Worm (Caenorhabditis elegans): ENCODE measurements around the gene Y54G9A.9.

Gene Y54G9A.9

ce11 chrII:13721218-13721617 lies 8.3 kb upstream of the Y54G9A.9 start, which contains the start of gene sre-46:
TSS of gene sre-46 (minus strand) at chrII:13721318.
- no peak for TF ChIP-seq mdl-1 (tag; optimal IDR thresholded peaks at IDR 0.05)
- TF ChIP-seq nhr-6 (tag; optimal IDR thresholded peaks at IDR 0.05): no peak
- no peak for TF ChIP-seq ZK546.5 (tag; optimal IDR thresholded peaks at IDR 0.05)
- TF ChIP-seq sma-3 (GFP tag; optimal IDR thresholded peaks at IDR 0.05): no peak
- TF ChIP-seq crh-2 (tag; optimal IDR thresholded peaks at IDR 0.05): no peak
- no peak for TF ChIP-seq nhr-11 (tag; optimal IDR thresholded peaks at IDR 0.05)
- no peak for TF ChIP-seq unc-62 (GFP tag; optimal IDR thresholded peaks at IDR 0.05)

- TF ChIP-seq nhr-23 (tag; optimal IDR thresholded peaks at IDR 0.05) (no peak), skn-1 (tag; optimal IDR thresholded peaks at IDR 0.05) (no peak), lsy-2 (tag; optimal IDR thresholded peaks at IDR 0.05) (no peak), ztf-1 (GFP tag; conservative IDR thresholded peaks at IDR 0.05) (no peak), nhr-11 (tag; optimal IDR thresholded peaks at IDR 0.05) (no peak), snpc-4 (tag; optimal IDR thresholded peaks at IDR 0.05) (no peak), nhr-129 (tag; optimal IDR thresholded peaks at IDR 0.05) (no peak), nhr-12 (tag; optimal IDR thresholded peaks at IDR 0.05) (no peak)
Measured at ce11 chrII:13722763-13723162, 6.8 kb upstream of the Y54G9A.9 start, which contains the start of gene Y54G9A.5. TSS of gene Y54G9A.5 (plus strand) at chrII:13723007.

ce11 chrII:13723754-13724153 lies 5.8 kb upstream of the Y54G9A.9 start:
- TF ChIP-seq nhr-6 (tag; optimal IDR thresholded peaks at IDR 0.05) (no peak), elt-3 (tag; optimal IDR thresholded peaks at IDR 0.05) (no peak), nhr-77 (tag; optimal IDR thresholded peaks at IDR 0.05) (no peak), aly-2 (tag; optimal IDR thresholded peaks at IDR 0.05) (no peak), skn-1 (tag; optimal IDR thresholded peaks at IDR 0.05) (no peak), nhr-25 (tag; optimal IDR thresholded peaks at IDR 0.05) (no peak), lin-13 (GFP tag; optimal IDR thresholded peaks at IDR 0.05) (no peak), F13H6.1 (tag; optimal IDR thresholded peaks at IDR 0.05) (no peak), ztf-1 (GFP tag; conservative IDR thresholded peaks at IDR 0.05) (no peak), nhr-23 (tag; optimal IDR thresholded peaks at IDR 0.05) (no peak), ceh-16 (tag; optimal IDR thresholded peaks at IDR 0.05) (no peak), nhr-12 (tag; optimal IDR thresholded peaks at IDR 0.05) (no peak), ceh-82 (tag; optimal IDR thresholded peaks at IDR 0.05) (no peak), nhr-237 (tag; optimal IDR thresholded peaks at IDR 0.05) (no peak), gmeb-1 (tag; optimal IDR thresholded peaks at IDR 0.05) (no peak), unc-55 (GFP tag; optimal IDR thresholded peaks at IDR 0.05) (no peak), nhr-21 (tag; optimal IDR thresholded peaks at IDR 0.05) (no peak), alr-1 (tag; optimal IDR thresholded peaks at IDR 0.05) (no peak), crh-2 (tag; optimal IDR thresholded peaks at IDR 0.05) (no peak), nhr-129 (tag; optimal IDR thresholded peaks at IDR 0.05) (no peak)

ce11 chrII:13725793-13726192 lies 3.7 kb upstream of the Y54G9A.9 start, which contains the start of the genes Y54G9A.7 and bub-3:
TSS of gene Y54G9A.7 (minus strand) at chrII:13725799.
TSS of gene bub-3 (plus strand) at chrII:13726062.
- no peak for TF ChIP-seq nhr-12 (tag; optimal IDR thresholded peaks at IDR 0.05)
- TF ChIP-seq nhr-25 (tag; optimal IDR thresholded peaks at IDR 0.05): no peak
- no peak for TF ChIP-seq lin-11 (tag; optimal IDR thresholded peaks at IDR 0.05)
- TF ChIP-seq gmeb-1 (tag; optimal IDR thresholded peaks at IDR 0.05): peak; percentile 48
- TF ChIP-seq ztf-4 (tag; optimal IDR thresholded peaks at IDR 0.05): no peak
- no peak for TF ChIP-seq skn-1 (tag; optimal IDR thresholded peaks at IDR 0.05)
- peak; percentile 48 for TF ChIP-seq unc-55 (GFP tag; optimal IDR thresholded peaks at IDR 0.05)
- no peak for TF ChIP-seq sma-3 (GFP tag; optimal IDR thresholded peaks at IDR 0.05)
- no peak for TF ChIP-seq zag-1 (tag; optimal IDR thresholded peaks at IDR 0.05)
- no peak for TF ChIP-seq nhr-21 (tag; optimal IDR thresholded peaks at IDR 0.05)
- TF ChIP-seq lin-13 (GFP tag; optimal IDR thresholded peaks at IDR 0.05): no peak
- TF ChIP-seq mdl-1 (tag; optimal IDR thresholded peaks at IDR 0.05): no peak
- no peak for TF ChIP-seq crh-2 (tag; optimal IDR thresholded peaks at IDR 0.05)
- no peak for TF ChIP-seq snpc-4 (tag; optimal IDR thresholded peaks at IDR 0.05)
- peak in 1 of 2 experiments; percentile 13 for TF ChIP-seq lsy-2 (tag; optimal IDR thresholded peaks at IDR 0.05)
- no peak for TF ChIP-seq nhr-77 (tag; optimal IDR thresholded peaks at IDR 0.05)
- no peak for TF ChIP-seq C34F6.9 (tag; optimal IDR thresholded peaks at IDR 0.05)
- no peak for TF ChIP-seq unc-39 (tag; optimal IDR thresholded peaks at IDR 0.05)

- no peak for TF ChIP-seq ZK546.5 (tag; optimal IDR thresholded peaks at IDR 0.05)
- TF ChIP-seq zag-1 (tag; optimal IDR thresholded peaks at IDR 0.05): no peak
- no peak for TF ChIP-seq nhr-23 (tag; optimal IDR thresholded peaks at IDR 0.05)
- no peak for TF ChIP-seq crh-2 (tag; optimal IDR thresholded peaks at IDR 0.05)
- TF ChIP-seq dmd-4 (tag; optimal IDR thresholded peaks at IDR 0.05): no peak
- no peak for TF ChIP-seq sma-9 (GFP tag; optimal IDR thresholded peaks at IDR 0.05)
- no peak for TF ChIP-seq sma-9 (tag; optimal IDR thresholded peaks at IDR 0.05)
- no peak for TF ChIP-seq nhr-21 (tag; optimal IDR thresholded peaks at IDR 0.05)
- TF ChIP-seq R02D3.7 (tag; optimal IDR thresholded peaks at IDR 0.05): no peak
Measured at ce11 chrII:13732146-13732545, 2.6 kb downstream of the Y54G9A.9 start.

All from whole organism, L2 larva.